Worm (Caenorhabditis elegans): ENCODE data around the gene Y41D4B.6.

DNA sequence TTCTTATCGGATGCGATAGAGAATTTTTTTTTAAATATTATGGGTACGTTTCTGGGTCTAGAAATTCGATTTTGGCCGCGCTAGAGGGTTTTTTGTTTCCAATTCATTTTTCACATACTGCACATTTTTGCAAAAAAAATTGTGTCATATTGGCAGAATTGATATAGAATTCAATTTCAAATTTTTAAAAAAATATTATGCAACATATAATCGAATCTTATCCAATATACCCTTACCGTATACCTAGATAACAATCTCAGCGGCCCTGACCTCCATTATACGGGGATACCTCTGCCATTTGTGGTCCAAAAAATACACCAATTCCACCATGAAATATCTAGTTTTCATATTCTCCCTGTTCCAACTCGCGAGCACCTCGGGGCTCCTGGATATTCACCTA is 1.9 kb upstream of the Y41D4B.6 start, which contains the start of gene cpg-24:
- TF ChIP-seq pqm-1 (tag; optimal IDR thresholded peaks at IDR 0.05) (no peak), ceh-9 (tag; optimal IDR thresholded peaks at IDR 0.05) (no peak), syd-9 (tag; optimal IDR thresholded peaks at IDR 0.05) (no peak), sox-4 (tag; optimal IDR thresholded peaks at IDR 0.05) (no peak), ama-1 (optimal IDR thresholded peaks at IDR 0.05) (no peak), ceh-34 (tag; optimal IDR thresholded peaks at IDR 0.05) (no peak), ztf-16 (tag; optimal IDR thresholded peaks at IDR 0.05) (no peak)

Measured in whole organism, late embryonic.